Fruit fly (Drosophila melanogaster) whole organism, embryonic: ENCODE data around the gene Plap.

Experiments
- CG1024 ChIP-seq: fragments of 200-800 bp; sonication (Bioruptor generic); IDR thresholded peaks from 2 replicates; pipeline ENCODE4 v1.3.6; 2022; ENCODE audit warnings: missing biosample characterization, missing genetic modification characterization
- CG10979 ChIP-seq: fragments of 200-800 bp; sonication (Bioruptor generic); optimal IDR thresholded peaks from 2 replicates; lab custom pipeline; 2018; ENCODE audit warnings: missing biosample characterization, mild to moderate bottlenecking, missing genetic modification characterization, moderate library complexity
- CG17186 ChIP-seq: fragments of 200-800 bp; sonication (Bioruptor generic); optimal IDR thresholded peaks from 3 replicates; lab custom pipeline; 2017; ENCODE audit warnings: missing biosample characterization, missing genetic modification reagents, missing genetic modification characterization
- CG17829 ChIP-seq: fragments of 200-800 bp; optimal IDR thresholded peaks from 2 replicates; lab custom pipeline; 2019; ENCODE audit warnings: missing biosample characterization, mild to moderate bottlenecking, missing genetic modification characterization, moderate library complexity
- CG18764 ChIP-seq: fragments of 200-800 bp; sonication (Bioruptor generic); optimal IDR thresholded peaks from 3 replicates; lab custom pipeline; 2016; ENCODE audit warnings: missing biosample characterization, missing genetic modification characterization
- Optix ChIP-seq: fragments of 200-800 bp; sonication (Bioruptor generic); IDR thresholded peaks from 3 replicates; pipeline ENCODE4 v1.3.6; 2022; ENCODE audit warnings: missing biosample characterization, missing genetic modification characterization
- Taf1 ChIP-seq: fragments of 200-800 bp; sonication (Bioruptor generic); IDR thresholded peaks from 2 replicates; pipeline ENCODE4 v1.3.6; 2022; ENCODE audit warnings: missing biosample characterization, missing genetic modification characterization
- aop ChIP-seq: fragments of 200-800 bp; sonication (Bioruptor generic); IDR thresholded peaks from 2 replicates; pipeline ENCODE4 v1.3.6; 2022; ENCODE audit warnings: missing biosample characterization, missing genetic modification characterization
- gcm2 ChIP-seq: fragments of 200-800 bp; sonication (Bioruptor generic); optimal IDR thresholded peaks from 2 replicates; lab custom pipeline; 2016; ENCODE audit warnings: missing biosample characterization, missing genetic modification characterization
- kah ChIP-seq: fragments of 200-800 bp; sonication (Bioruptor generic); optimal IDR thresholded peaks from 2 replicates; lab custom pipeline; 2018; ENCODE audit warnings: missing biosample characterization, mild to moderate bottlenecking, missing genetic modification characterization
- pfk ChIP-seq: fragments of 200-800 bp; sonication (Bioruptor generic); optimal IDR thresholded peaks from 2 replicates; lab custom pipeline; 2018; ENCODE audit warnings: missing biosample characterization, mild to moderate bottlenecking, missing genetic modification characterization, moderate library complexity
- schlank ChIP-seq: fragments of 200-800 bp; sonication (Bioruptor generic); optimal IDR thresholded peaks from 2 replicates; lab custom pipeline; 2018; ENCODE audit warnings: missing biosample characterization, mild to moderate bottlenecking, missing genetic modification characterization
- vvl ChIP-seq: fragments of 200-800 bp; sonication (Bioruptor generic); IDR thresholded peaks from 2 replicates; pipeline ENCODE4 v1.3.6; 2022; ENCODE audit warnings: missing biosample characterization, missing genetic modification characterization

DNA sequence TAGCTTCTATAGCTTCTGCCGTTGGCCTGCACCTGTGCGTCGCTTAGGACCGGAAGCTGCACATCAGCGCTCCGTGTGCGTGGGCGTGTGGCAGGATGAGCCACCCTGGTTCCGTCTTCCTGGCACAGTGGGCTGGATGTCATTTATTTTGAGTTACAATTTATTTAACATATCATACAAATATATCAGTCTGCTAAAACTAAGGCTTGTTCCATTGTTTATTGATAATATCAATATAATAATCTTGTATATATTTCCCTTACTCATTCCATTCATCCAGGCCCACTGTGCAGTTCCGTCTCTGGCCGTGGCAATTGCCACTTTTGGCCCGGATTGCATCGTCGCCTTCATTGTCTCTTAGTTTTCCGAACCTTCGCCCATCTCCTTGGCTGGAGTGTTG, 44.3 kb upstream of the Plap start:
- peak; percentile 13 for TF ChIP-seq CG17829 (tag; lab: Kevin White, UChicago)
- no peak for TF ChIP-seq gcm2 (GFP tag; lab: Kevin White, UChicago)
- peak; percentile 46; the same call in 1 of the 3 replicates for TF ChIP-seq Optix (GFP tag; lab: Robert Waterston, UW)
- TF ChIP-seq vvl (GFP tag; lab: Robert Waterston, UW): peak; percentile 79
- peak; percentile 57 for TF ChIP-seq CG1024 (GFP tag; lab: Robert Waterston, UW)
- peak; percentile 47 for TF ChIP-seq CG10979
- no peak for TF ChIP-seq kah (GFP tag; lab: Kevin White, UChicago)
- TF ChIP-seq pfk (GFP tag; lab: Kevin White, UChicago): no peak
- no peak for TF ChIP-seq schlank (tag; lab: Kevin White, UChicago)
- TF ChIP-seq aop (GFP tag; lab: Robert Waterston, UW): no peak
- TF ChIP-seq Taf1 (GFP tag; lab: Robert Waterston, UW): no peak
- no peak for TF ChIP-seq CG18764 (GFP tag; lab: Kevin White, UChicago)
- TF ChIP-seq CG17186 (GFP tag; lab: Kevin White, UChicago): no peak
